Worm (Caenorhabditis elegans): ENCODE data around the gene cpg-20.

cpg-20 gene

DNA sequence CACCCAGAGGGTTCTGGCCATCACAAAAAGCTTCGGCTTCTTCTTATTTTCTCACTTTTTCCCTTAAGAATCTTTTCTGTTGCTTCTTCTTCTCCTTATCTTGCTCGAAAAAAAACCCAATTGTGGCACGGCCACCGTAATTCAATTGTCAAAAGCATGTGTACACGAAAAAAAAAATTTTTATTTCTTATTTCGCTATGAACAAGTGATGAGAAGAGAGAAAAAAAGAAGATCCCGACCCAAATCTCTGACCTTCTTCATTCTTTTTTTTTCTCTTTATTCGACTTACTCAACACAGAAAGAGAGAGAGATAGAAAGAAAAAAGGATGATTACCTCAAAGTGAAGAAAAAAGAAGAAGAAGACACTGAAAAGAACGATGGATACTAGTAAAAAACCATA, 15.1 kb downstream of the cpg-20 start:
- TF ChIP-seq pha-4 (tag; optimal IDR thresholded peaks at IDR 0.05): no peak
- TF ChIP-seq nhr-237 (tag; optimal IDR thresholded peaks at IDR 0.05): no peak
- TF ChIP-seq lsy-2 (tag; optimal IDR thresholded peaks at IDR 0.05): no peak
- TF ChIP-seq nhr-2 (tag; optimal IDR thresholded peaks at IDR 0.05): no peak
- no peak for TF ChIP-seq bed-3 (GFP tag; optimal IDR thresholded peaks at IDR 0.05)
- TF ChIP-seq ham-2 (GFP tag; optimal IDR thresholded peaks at IDR 0.05): no peak
- TF ChIP-seq drap-1 (GFP tag; optimal IDR thresholded peaks at IDR 0.05): no peak
- peak; percentile 93 for TF ChIP-seq ces-1 (GFP tag; optimal IDR thresholded peaks at IDR 0.05)
- TF ChIP-seq ceh-39 (tag; optimal IDR thresholded peaks at IDR 0.05): no peak

DNA sequence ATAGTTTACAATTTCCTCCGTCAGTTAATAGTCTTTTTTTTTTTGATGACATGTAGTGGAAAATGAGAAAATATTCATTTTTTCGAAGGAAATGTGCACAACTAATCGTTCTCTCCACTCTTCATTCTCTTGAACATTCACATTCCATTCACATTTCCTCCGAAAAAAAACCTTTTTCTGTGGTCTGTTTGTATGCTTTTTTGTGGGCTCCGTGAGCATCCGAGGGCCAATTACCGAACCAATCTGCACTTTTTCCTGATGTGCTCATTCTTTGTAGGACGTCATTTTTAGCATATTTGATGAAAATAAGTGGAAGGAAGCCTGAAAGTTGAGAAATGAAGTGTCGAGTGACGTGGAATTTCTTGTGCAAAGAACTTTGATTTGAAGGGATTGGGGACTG, 16.3 kb downstream of the cpg-20 start:
- TF ChIP-seq hlh-1 (tag; optimal IDR thresholded peaks at IDR 0.05) (no peak), pha-4 (tag; optimal IDR thresholded peaks at IDR 0.05) (no peak), ceh-43 (GFP tag; optimal IDR thresholded peaks at IDR 0.05) (no peak), elt-3 (tag; optimal IDR thresholded peaks at IDR 0.05) (no peak), nhr-12 (tag; optimal IDR thresholded peaks at IDR 0.05) (no peak), nhr-2 (tag; optimal IDR thresholded peaks at IDR 0.05) (no peak), lsy-2 (tag; optimal IDR thresholded peaks at IDR 0.05) (no peak), nhr-28 (tag; optimal IDR thresholded peaks at IDR 0.05) (no peak), lin-13 (tag; optimal IDR thresholded peaks at IDR 0.05) (no peak), snpc-4 (tag; optimal IDR thresholded peaks at IDR 0.05) (no peak)

DNA sequence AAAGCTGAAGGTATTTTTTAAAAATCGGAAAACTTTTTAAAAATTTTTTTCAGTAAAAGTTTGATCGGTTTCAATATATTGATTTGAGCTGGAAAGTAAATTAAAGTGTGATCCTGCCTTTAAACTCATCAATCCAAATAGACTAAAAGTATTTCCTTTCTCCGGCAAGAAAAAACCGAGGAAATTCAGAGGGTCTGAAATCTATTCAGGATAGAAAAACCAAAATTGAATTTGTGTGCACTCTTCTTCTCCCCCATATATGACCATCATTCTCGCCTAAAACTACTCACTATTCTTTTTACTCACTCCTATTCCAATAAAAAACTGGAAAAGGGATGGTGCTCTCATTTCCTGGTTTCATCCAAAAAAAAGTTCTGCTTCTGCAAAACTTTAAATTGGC, 21.2 kb downstream of the cpg-20 start:
- TF ChIP-seq unc-62 (GFP tag; optimal IDR thresholded peaks at IDR 0.05) (no peak), ces-1 (GFP tag; optimal IDR thresholded peaks at IDR 0.05) (peak; percentile 77)

DNA sequence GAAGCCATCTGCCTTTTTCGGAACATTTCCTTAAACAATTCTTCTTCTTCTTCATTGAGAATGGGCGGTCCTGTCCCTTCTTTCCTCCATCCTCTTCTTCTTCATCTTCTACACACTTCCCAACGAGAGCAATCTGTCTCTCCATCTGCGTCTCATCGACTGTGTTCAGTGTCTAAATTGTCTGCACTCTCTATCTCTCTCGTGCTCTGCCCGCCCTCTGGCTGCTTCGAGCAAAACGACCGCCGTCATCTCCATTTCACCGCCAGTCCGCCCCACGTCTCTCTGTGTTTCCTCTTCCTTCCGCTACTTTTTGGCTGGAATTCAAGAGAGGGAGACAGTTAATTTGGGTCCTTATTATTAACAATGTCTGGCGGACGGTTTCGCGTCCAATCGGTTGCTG, 22.6 kb downstream of the cpg-20 start:
- TF ChIP-seq ces-1 (GFP tag; optimal IDR thresholded peaks at IDR 0.05) (peak; percentile 47), M03D4.4 (tag; optimal IDR thresholded peaks at IDR 0.05) (no peak), pha-4 (tag; optimal IDR thresholded peaks at IDR 0.05) (no peak), nhr-2 (tag; optimal IDR thresholded peaks at IDR 0.05) (no peak)

DNA sequence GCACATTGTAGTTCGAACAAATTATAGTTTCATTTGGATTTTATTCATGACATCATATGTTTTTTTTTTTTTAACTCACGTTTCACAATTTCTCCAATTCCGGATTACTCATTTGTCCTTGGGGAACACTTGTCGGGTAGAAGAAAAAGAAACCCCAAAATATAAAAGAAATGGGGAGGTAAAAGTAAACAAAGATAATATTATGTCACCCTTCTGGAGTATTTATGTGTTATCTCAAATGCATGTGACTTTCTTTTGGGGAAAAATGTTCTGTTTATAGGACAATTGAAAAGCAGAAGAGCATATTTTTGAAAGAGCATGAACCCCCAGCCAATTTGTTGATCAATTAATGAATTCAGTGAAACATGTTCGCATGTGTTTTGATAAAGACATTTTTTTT, 24.1 kb downstream of the cpg-20 start:
- TF ChIP-seq lin-32 (GFP tag; optimal IDR thresholded peaks at IDR 0.05) (no peak), nhr-12 (tag; optimal IDR thresholded peaks at IDR 0.05) (no peak), ham-2 (GFP tag; optimal IDR thresholded peaks at IDR 0.05) (no peak), ceh-43 (GFP tag; optimal IDR thresholded peaks at IDR 0.05) (no peak), elt-3 (tag; optimal IDR thresholded peaks at IDR 0.05) (no peak), bed-3 (GFP tag; optimal IDR thresholded peaks at IDR 0.05) (no peak), nhr-2 (tag; optimal IDR thresholded peaks at IDR 0.05) (no peak), ces-1 (GFP tag; optimal IDR thresholded peaks at IDR 0.05) (no peak), pha-4 (tag; optimal IDR thresholded peaks at IDR 0.05) (no peak), unc-62 (GFP tag; optimal IDR thresholded peaks at IDR 0.05) (no peak), ceh-39 (tag; optimal IDR thresholded peaks at IDR 0.05) (no peak), M03D4.4 (tag; optimal IDR thresholded peaks at IDR 0.05) (no peak), cnd-1 (tag; optimal IDR thresholded peaks at IDR 0.05) (no peak), sem-2 (GFP tag; optimal IDR thresholded peaks at IDR 0.05) (no peak), mep-1 (tag; optimal IDR thresholded peaks at IDR 0.05) (no peak), snpc-4 (tag; optimal IDR thresholded peaks at IDR 0.05) (no peak), flh-1 (GFP tag; optimal IDR thresholded peaks at IDR 0.05) (no peak), hlh-1 (tag; optimal IDR thresholded peaks at IDR 0.05) (no peak), unc-120 (tag; optimal IDR thresholded peaks at IDR 0.05; ENCODE audit: poor library complexity, severe bottlenecking) (no peak)

DNA sequence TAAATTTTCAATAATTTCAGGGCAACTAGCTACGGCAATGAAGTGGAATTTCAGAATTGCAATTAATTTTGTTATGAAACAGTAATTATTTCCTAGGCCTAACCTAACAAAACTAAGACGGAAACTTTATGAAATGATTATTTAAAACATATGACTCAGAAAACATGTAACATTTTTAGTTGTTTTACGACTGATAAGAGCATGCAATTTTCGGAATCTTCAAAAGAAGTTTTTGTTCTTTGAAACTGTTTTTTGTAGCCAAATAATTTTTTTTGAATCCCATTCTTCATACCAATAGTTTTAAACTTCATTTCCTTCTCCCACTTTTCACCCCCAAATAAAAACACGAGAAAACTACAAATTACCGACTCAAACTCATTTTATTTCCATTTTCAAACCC, 27.0 kb downstream of the cpg-20 start:
- TF ChIP-seq ceh-39 (tag; optimal IDR thresholded peaks at IDR 0.05): no peak
- no peak for TF ChIP-seq snpc-4 (tag; optimal IDR thresholded peaks at IDR 0.05)
- TF ChIP-seq lin-13 (tag; optimal IDR thresholded peaks at IDR 0.05): no peak
- TF ChIP-seq blmp-1 (tag; optimal IDR thresholded peaks at IDR 0.05): no peak
- no peak for TF ChIP-seq mep-1 (tag; optimal IDR thresholded peaks at IDR 0.05)
- no peak for TF ChIP-seq flh-1 (GFP tag; optimal IDR thresholded peaks at IDR 0.05)
- TF ChIP-seq elt-1 (tag; optimal IDR thresholded peaks at IDR 0.05; ENCODE audit: borderline replicate concordance, insufficient read depth): no peak
- TF ChIP-seq unc-62 (GFP tag; optimal IDR thresholded peaks at IDR 0.05): no peak
- no peak for TF ChIP-seq nhr-28 (tag; optimal IDR thresholded peaks at IDR 0.05)
- no peak for TF ChIP-seq ham-2 (GFP tag; optimal IDR thresholded peaks at IDR 0.05)
- TF ChIP-seq mls-2 (tag; optimal IDR thresholded peaks at IDR 0.05): no peak
- no peak for TF ChIP-seq bed-3 (GFP tag; optimal IDR thresholded peaks at IDR 0.05)
- TF ChIP-seq M03D4.4 (tag; optimal IDR thresholded peaks at IDR 0.05): no peak
- no peak for TF ChIP-seq lsy-2 (tag; optimal IDR thresholded peaks at IDR 0.05)
- TF ChIP-seq elt-3 (tag; optimal IDR thresholded peaks at IDR 0.05): no peak
- no peak for TF ChIP-seq ceh-83 (GFP tag; optimal IDR thresholded peaks at IDR 0.05)
- no peak for TF ChIP-seq zip-8 (tag; optimal IDR thresholded peaks at IDR 0.05)
- TF ChIP-seq nhr-2 (tag; optimal IDR thresholded peaks at IDR 0.05): no peak
- no peak for TF ChIP-seq nhr-12 (tag; optimal IDR thresholded peaks at IDR 0.05)
- TF ChIP-seq unc-39 (tag; optimal IDR thresholded peaks at IDR 0.05): no peak

Measured in whole organism, mixed stage, embryonic.